Fruit fly (Drosophila melanogaster) Kc167 (cell line): Measurements from ENCODE around the gene Cyp318a1.

Experiments
- Myc ChIP-seq: fragments of >200 bp; optimal IDR thresholded peaks from 2 replicates; lab custom pipeline; 2017; ENCODE audit warnings: missing external identifiers
- Sin3A ChIP-seq: fragments of >200 bp; optimal IDR thresholded peaks from 2 replicates; lab custom pipeline; 2018; ENCODE audit warnings: missing external identifiers
- h ChIP-seq: fragments of >200 bp; optimal IDR thresholded peaks from 3 replicates; lab custom pipeline; 2018; ENCODE audit warnings: missing external identifiers
- psq ChIP-seq: fragments of >200 bp; optimal IDR thresholded peaks from 2 replicates; lab custom pipeline; 2017; ENCODE audit warnings: missing external identifiers

DNA sequence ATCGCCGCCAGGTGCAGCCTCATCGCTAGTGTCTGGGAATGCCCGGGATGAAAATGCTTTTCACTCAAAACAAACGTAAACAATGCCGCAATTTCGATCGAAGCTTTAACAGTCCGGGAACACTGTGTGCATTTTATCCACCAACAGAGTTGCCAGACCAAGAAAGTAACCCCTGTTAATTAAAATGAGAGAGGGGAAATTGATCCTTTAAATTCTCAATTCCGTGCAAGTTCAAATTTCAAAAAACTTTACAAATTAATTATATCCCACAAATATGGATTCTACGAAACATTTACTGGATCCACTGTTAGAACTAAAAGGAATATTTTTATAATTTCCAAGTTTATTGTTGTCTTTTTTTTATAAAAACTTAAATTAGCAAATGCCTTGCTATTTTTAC lies 44.8 kb upstream of the Cyp318a1 start, which contains the start of gene gd:
- TF ChIP-seq Myc (lab: Kevin White, UChicago) (no peak), h (lab: Kevin White, UChicago) (no peak), Sin3A (lab: Kevin White, UChicago) (no peak), psq (lab: Kevin White, UChicago) (no peak)
